Worm (Caenorhabditis elegans) whole organism, L1 larva: ENCODE measurements around the gene W09B6.4.

Experiments used
- F16B12.6 ChIP-seq: fragments of 150-350 bp; optimal IDR thresholded peaks from 2 replicates; lab custom pipeline; 2014; ENCODE audit warnings: missing biosample characterization, missing genetic modification characterization
- aha-1 ChIP-seq: fragments of 150-350 bp; optimal IDR thresholded peaks from 2 replicates; lab custom pipeline; 2014; ENCODE audit warnings: missing biosample characterization, missing genetic modification characterization
- alr-1 ChIP-seq: fragments of 200-800 bp; sonication (Bioruptor generic); optimal IDR thresholded peaks from 2 replicates; lab custom pipeline; 2018; ENCODE audit warnings: borderline replicate concordance, mild to moderate bottlenecking, missing genetic modification characterization, missing compliant biosample characterization
- ama-1 ChIP-seq: fragments of 150-350 bp; optimal IDR thresholded peaks from 2 replicates; lab custom pipeline; 2014
- ceh-8 ChIP-seq: fragments of 200-800 bp; sonication (Bioruptor generic); optimal IDR thresholded peaks from 2 replicates; lab custom pipeline; 2018; ENCODE audit warnings: mild to moderate bottlenecking, missing genetic modification characterization, moderate library complexity, missing compliant biosample characterization
- ceh-88 ChIP-seq: fragments of 200-800 bp; sonication (Bioruptor generic); IDR thresholded peaks from 2 replicates; pipeline ENCODE4 v1.3.6; 2022; ENCODE audit warnings: missing genetic modification characterization, missing compliant biosample characterization
- ceh-90 ChIP-seq: sonication (generic microtip); optimal IDR thresholded peaks from 2 replicates; lab custom pipeline; 2016; ENCODE audit warnings: missing genetic modification characterization, missing compliant biosample characterization
- ces-1 ChIP-seq: fragments of 150-350 bp; optimal IDR thresholded peaks from 2 replicates; lab custom pipeline; 2014; ENCODE audit warnings: missing biosample characterization, missing genetic modification reagents, missing genetic modification characterization
- efl-1 ChIP-seq, 4 experiments: fragments of 150-350 bp; optimal IDR thresholded peaks in 3 of 4; peaks in 1 of 4; 1 replicate in 1 of 4; 2 replicates in 3 of 4; lab custom pipeline; 2014; ENCODE audit warnings: missing biosample characterization in 2 of 4, missing genetic modification characterization in 2 of 4, missing genetic modification reagents in 2 of 4
- elt-2 ChIP-seq: sonication (generic microtip); optimal IDR thresholded peaks from 2 replicates; lab custom pipeline; 2016; ENCODE audit warnings: missing genetic modification characterization, mild to moderate bottlenecking, inconsistent platforms, missing compliant biosample characterization, missing genetic modification reagents
- fkh-10 ChIP-seq: sonication (generic microtip); optimal IDR thresholded peaks from 2 replicates; lab custom pipeline; 2017; ENCODE audit warnings: missing biosample characterization, missing genetic modification reagents, missing genetic modification characterization
- fkh-4 ChIP-seq: sonication (generic microtip); optimal IDR thresholded peaks from 2 replicates; lab custom pipeline; 2016; ENCODE audit warnings: missing compliant biosample characterization, missing genetic modification characterization, borderline replicate concordance
- fos-1 ChIP-seq: fragments of 150-350 bp; optimal IDR thresholded peaks from 2 replicates; lab custom pipeline; 2014; ENCODE audit warnings: missing biosample characterization, missing genetic modification characterization
- grh-1 ChIP-seq: fragments of 200-800 bp; sonication (Bioruptor generic); IDR thresholded peaks from 2 replicates; pipeline ENCODE4 v1.3.6; 2022; ENCODE audit warnings: missing genetic modification reagents, missing genetic modification characterization, missing compliant biosample characterization
- irx-1 ChIP-seq: sonication (generic microtip); optimal IDR thresholded peaks from 2 replicates; lab custom pipeline; 2016; ENCODE audit warnings: missing genetic modification characterization, missing compliant biosample characterization
- jun-1 ChIP-seq: fragments of 150-350 bp; optimal IDR thresholded peaks from 2 replicates; lab custom pipeline; 2014; ENCODE audit warnings: missing biosample characterization, missing genetic modification reagents, missing genetic modification characterization
- lin-15B ChIP-seq: fragments of 150-350 bp; sonication (generic microtip); optimal IDR thresholded peaks from 3 replicates; lab custom pipeline; 2014; ENCODE audit warnings: missing biosample characterization, missing genetic modification characterization
- lin-35 ChIP-seq, 2 experiments: fragments of 150-350 bp; optimal IDR thresholded peaks; 2 replicates each; lab custom pipeline; 2014; ENCODE audit warnings: missing biosample characterization in 2 of 2, missing genetic modification characterization in 2 of 2, missing genetic modification reagents in 2 of 2
- nhr-19 ChIP-seq: fragments of 200-800 bp; sonication (Bioruptor generic); conservative IDR thresholded peaks from 2 replicates; pipeline ENCODE4 v1.3.6; 2022; ENCODE audit warnings: missing genetic modification characterization, missing compliant biosample characterization
- nhr-20 ChIP-seq: sonication (generic microtip); optimal IDR thresholded peaks from 2 replicates; lab custom pipeline; 2016; ENCODE audit warnings: mild to moderate bottlenecking, missing genetic modification characterization, missing compliant biosample characterization
- nhr-237 ChIP-seq: fragments of 150-350 bp; optimal IDR thresholded peaks from 2 replicates; lab custom pipeline; 2014; ENCODE audit warnings: missing biosample characterization, missing genetic modification characterization
- nhr-71 ChIP-seq: sonication (generic microtip); optimal IDR thresholded peaks from 2 replicates; lab custom pipeline; 2016; ENCODE audit warnings: mild to moderate bottlenecking, missing genetic modification characterization, moderate library complexity, missing compliant biosample characterization
- nhr-85 ChIP-seq: sonication (generic microtip); peaks from one replicate; lab custom pipeline; 2016; ENCODE audit warnings: missing genetic modification characterization, inconsistent platforms, missing compliant biosample characterization
- pag-3 ChIP-seq: sonication (generic microtip); optimal IDR thresholded peaks from 2 replicates; lab custom pipeline; 2017; ENCODE audit warnings: missing genetic modification characterization, mild to moderate bottlenecking, missing compliant biosample characterization, antibody characterized with exemption, borderline replicate concordance; ENCODE audit not compliant: insufficient read depth
- skn-1 ChIP-seq: fragments of 150-350 bp; optimal IDR thresholded peaks from 2 replicates; lab custom pipeline; 2014; ENCODE audit warnings: missing biosample characterization, missing genetic modification characterization
- snu-23 ChIP-seq: sonication (generic microtip); optimal IDR thresholded peaks from 2 replicates; lab custom pipeline; 2016; ENCODE audit warnings: missing genetic modification characterization, missing compliant biosample characterization
- sptf-1 ChIP-seq: fragments of 150-350 bp; optimal IDR thresholded peaks from 2 replicates; lab custom pipeline; 2014; ENCODE audit warnings: missing biosample characterization, missing genetic modification characterization
- unc-86 ChIP-seq: sonication (generic microtip); optimal IDR thresholded peaks from 2 replicates; lab custom pipeline; 2016; ENCODE audit warnings: missing genetic modification characterization, missing compliant biosample characterization
- vab-15 ChIP-seq: sonication (generic microtip); optimal IDR thresholded peaks from 2 replicates; lab custom pipeline; 2017; ENCODE audit warnings: missing genotype, mild to moderate bottlenecking, missing genetic modification characterization, missing compliant biosample characterization
- xbp-1 ChIP-seq: sonication (generic microtip); optimal IDR thresholded peaks from 2 replicates; lab custom pipeline; 2016; ENCODE audit warnings: missing genetic modification characterization, missing compliant biosample characterization
- ztf-11 ChIP-seq, 2 experiments: sonication (generic microtip); optimal IDR thresholded peaks; 2 replicates each; lab custom pipeline; 2016 to 2017; ENCODE audit warnings: missing genetic modification characterization in 2 of 2, missing biosample characterization in 1 of 2, missing compliant biosample characterization in 1 of 2
- ztf-4 ChIP-seq: fragments of 150-350 bp; optimal IDR thresholded peaks from 2 replicates; lab custom pipeline; 2014; ENCODE audit warnings: missing biosample characterization, missing genetic modification characterization

W09B6.4 gene

DNA sequence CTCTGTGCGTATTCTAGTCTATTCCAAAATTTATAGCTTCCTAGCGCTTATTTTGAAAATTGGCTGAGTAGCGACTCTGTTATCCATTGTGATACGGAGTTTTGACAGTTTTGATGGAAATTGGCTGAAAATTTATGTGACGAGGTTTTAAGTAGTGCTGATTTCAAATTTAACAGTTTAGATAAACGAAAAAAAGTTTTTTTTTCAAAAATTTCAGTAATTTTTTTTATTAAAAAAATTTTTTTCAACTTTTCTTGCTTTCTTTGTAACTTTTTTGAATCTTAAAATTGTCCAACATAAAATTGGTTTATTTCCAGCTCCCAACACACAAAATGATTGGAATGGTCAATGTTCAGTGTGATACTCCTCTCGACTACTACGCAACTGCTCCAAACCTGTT lies 22.6 kb upstream of the W09B6.4 start, which contains the start of gene T23F4.2:
T23F4.2 (plus strand) TSS at position 301 of the 400 bp plus-strand sequence.
- no peak for TF ChIP-seq grh-1 (GFP tag; lab: Robert Waterston, UW)
- no peak for TF ChIP-seq snu-23
- TF ChIP-seq ceh-90 (tag; lab: Kevin White, UChicago): no peak
- no peak for TF ChIP-seq fkh-10 (GFP tag; lab: Kevin White, UChicago)
- no peak for TF ChIP-seq elt-2 (tag; lab: Kevin White, UChicago)
- TF ChIP-seq jun-1 (tag; lab: Kevin White, UChicago): no peak
- no peak for TF ChIP-seq sptf-1 (tag; lab: Kevin White, UChicago)
- no peak for TF ChIP-seq alr-1
- no peak for TF ChIP-seq ceh-8 (GFP tag; lab: Kevin White, UChicago)
- TF ChIP-seq aha-1 (tag; lab: Kevin White, UChicago): no peak
- TF ChIP-seq ama-1 (lab: Kevin White, UChicago): no peak
- TF ChIP-seq ztf-11 (tag; optimal IDR thresholded peaks at IDR 0.05; lab: Kevin White, UChicago): no peak
- no peak for TF ChIP-seq nhr-20 (tag; lab: Kevin White, UChicago)
- no peak for TF ChIP-seq fkh-4 (tag; lab: Kevin White, UChicago)
- TF ChIP-seq nhr-19 (GFP tag; lab: Robert Waterston, UW): no peak
- TF ChIP-seq nhr-237 (tag; lab: Kevin White, UChicago): no peak

DNA sequence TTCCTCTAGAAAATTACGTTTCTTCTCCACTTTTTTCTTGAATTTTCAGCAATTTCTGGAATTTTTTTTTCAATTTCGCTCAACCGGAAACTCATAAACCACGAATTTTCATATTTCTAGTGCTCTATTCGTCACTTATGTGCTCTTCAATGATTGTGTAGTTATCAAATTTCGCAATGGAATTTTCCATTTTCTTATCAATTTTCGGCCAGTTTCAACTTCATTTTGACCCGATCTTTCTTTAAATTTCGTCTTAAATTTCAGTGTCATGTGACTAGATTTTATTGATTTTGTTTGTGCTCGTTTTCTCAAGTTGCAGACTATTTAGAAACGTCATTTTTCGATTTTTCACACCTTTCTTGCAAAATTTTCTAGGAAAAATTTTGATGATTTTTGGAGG lies 19.1 kb upstream of the W09B6.4 start:
- TF ChIP-seq xbp-1 (tag; lab: Kevin White, UChicago) (no peak), elt-2 (tag; lab: Kevin White, UChicago) (peak; percentile 92), efl-1 (optimal IDR thresholded peaks at IDR 0.05; lab: Kevin White, UChicago) (no peak), efl-1 (GFP tag; optimal IDR thresholded peaks at IDR 0.05 in 1 of 2; lab: Kevin White, UChicago) (peak in 1 of 2 experiments; percentile 76), ceh-8 (GFP tag; lab: Kevin White, UChicago) (no peak), nhr-20 (tag; lab: Kevin White, UChicago) (peak; percentile 4)

DNA sequence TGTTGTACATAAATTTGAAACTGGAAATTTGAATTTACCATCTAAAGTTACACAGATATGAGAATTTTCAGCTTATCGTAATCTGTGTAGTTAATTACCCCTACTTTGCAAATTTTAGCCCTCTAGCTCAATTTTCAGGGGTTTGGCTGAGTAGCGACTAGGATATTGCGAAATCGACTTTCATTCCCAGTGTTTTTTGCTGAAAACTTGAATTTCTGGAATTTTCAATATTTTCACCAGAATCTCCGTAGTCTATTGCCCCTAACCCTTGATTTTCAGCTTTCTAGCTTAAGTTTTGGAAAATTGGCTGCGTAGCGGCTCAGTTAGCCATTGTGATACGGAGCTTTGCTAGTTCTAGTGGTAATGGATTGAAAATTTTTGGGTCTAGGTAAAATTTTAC lies 16.5 kb upstream of the W09B6.4 start:
- TF ChIP-seq sptf-1 (tag; lab: Kevin White, UChicago) (no peak), lin-15B (tag; lab: Kevin White, UChicago) (no peak), nhr-237 (tag; lab: Kevin White, UChicago) (no peak), lin-35 (GFP tag; optimal IDR thresholded peaks at IDR 0.05; lab: Kevin White, UChicago) (no peak), nhr-19 (GFP tag; lab: Robert Waterston, UW) (no peak), efl-1 (optimal IDR thresholded peaks at IDR 0.05; lab: Kevin White, UChicago) (no peak), efl-1 (GFP tag; optimal IDR thresholded peaks at IDR 0.05 in 1 of 2; lab: Kevin White, UChicago) (peak in 1 of 2 experiments; percentile 15)
- TF ChIP-seq, all 84 proteins: peak for 1

ce11 chrII:1153299-1153698 lies 12.7 kb upstream of the W09B6.4 start:
- no peak for TF ChIP-seq skn-1 (tag; lab: Kevin White, UChicago)
- TF ChIP-seq pag-3 (tag; lab: Kevin White, UChicago): no peak
- TF ChIP-seq fos-1 (tag; lab: Kevin White, UChicago): no peak
- no peak for TF ChIP-seq jun-1 (tag; lab: Kevin White, UChicago)
- no peak for TF ChIP-seq ztf-4 (tag; lab: Kevin White, UChicago)
- no peak for TF ChIP-seq ces-1
- no peak for TF ChIP-seq unc-86 (tag; lab: Kevin White, UChicago)
- TF ChIP-seq irx-1 (tag; lab: Kevin White, UChicago): no peak
- no peak for TF ChIP-seq nhr-85 (tag; lab: Kevin White, UChicago)

DNA sequence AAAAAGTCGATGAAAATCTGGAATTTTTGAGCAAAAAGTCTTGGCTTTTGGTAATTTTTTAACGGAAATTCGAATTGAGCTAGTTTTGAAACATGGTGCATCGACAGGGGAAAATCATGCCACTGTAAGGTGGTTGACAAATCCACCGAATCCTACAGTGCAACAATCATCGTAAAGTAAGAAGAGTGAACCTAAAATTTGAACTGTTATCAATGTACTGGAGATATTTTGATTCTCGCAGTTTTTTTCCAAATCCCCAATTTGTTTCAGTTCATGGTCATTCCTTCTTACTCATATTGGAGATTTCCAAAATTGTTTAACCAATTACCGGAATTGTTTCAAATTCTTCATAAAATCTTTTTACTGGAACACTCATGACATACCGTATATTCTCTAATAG lies 12.1 kb upstream of the W09B6.4 start:
- TF ChIP-seq nhr-85 (tag; lab: Kevin White, UChicago) (peak; percentile 6), elt-2 (tag; lab: Kevin White, UChicago) (no peak)

- TF ChIP-seq efl-1 (optimal IDR thresholded peaks at IDR 0.05; lab: Kevin White, UChicago): no peak
- peak in 1 of 2 experiments; percentile 42 for TF ChIP-seq efl-1 (GFP tag; optimal IDR thresholded peaks at IDR 0.05 in 1 of 2; lab: Kevin White, UChicago)
- no peak for TF ChIP-seq vab-15
- no peak for TF ChIP-seq ceh-88 (GFP tag; lab: Robert Waterston, UW)
- TF ChIP-seq unc-86 (tag; lab: Kevin White, UChicago): no peak
- no peak for TF ChIP-seq F16B12.6 (tag; lab: Kevin White, UChicago)
- no peak for TF ChIP-seq nhr-71 (tag; lab: Kevin White, UChicago)
- no peak for TF ChIP-seq nhr-237 (tag; lab: Kevin White, UChicago)
Measured at ce11 chrII:1151810-1152209, 11.2 kb upstream of the W09B6.4 start.
